Fruit fly (Drosophila melanogaster) whole organism, pupa: ENCODE data around the gene CG32407.

Experiments
- CG10348 ChIP-seq: fragments of 200-800 bp; sonication (Bioruptor generic); IDR thresholded peaks from 2 replicates; pipeline ENCODE4 v1.3.6; 2022; ENCODE audit warnings: missing biosample characterization, missing genetic modification characterization
- CG12605 ChIP-seq: fragments of 200-800 bp; sonication (Bioruptor generic); IDR thresholded peaks from 2 replicates; pipeline ENCODE4 v1.3.6; 2022; ENCODE audit warnings: missing biosample characterization, missing genetic modification characterization
- CG13204 ChIP-seq: fragments of 200-800 bp; sonication (Bioruptor generic); optimal IDR thresholded peaks from 2 replicates; lab custom pipeline; 2018; ENCODE audit warnings: missing biosample characterization, mild to moderate bottlenecking, missing genetic modification characterization, moderate library complexity
- CG14655 ChIP-seq: fragments of 200-800 bp; sonication (Bioruptor generic); optimal IDR thresholded peaks from 3 replicates; lab custom pipeline; 2017; ENCODE audit warnings: mild to moderate bottlenecking, missing biosample characterization, missing genetic modification reagents, missing genetic modification characterization
- CG15710 ChIP-seq: fragments of 200-800 bp; sonication (Bioruptor generic); optimal IDR thresholded peaks from 2 replicates; lab custom pipeline; 2018; ENCODE audit warnings: missing biosample characterization, mild to moderate bottlenecking, missing genetic modification characterization, moderate library complexity
- CG17806 ChIP-seq: fragments of 200-800 bp; sonication (Bioruptor generic); optimal IDR thresholded peaks from 2 replicates; lab custom pipeline; 2018; ENCODE audit warnings: missing biosample characterization, mild to moderate bottlenecking, missing genetic modification characterization, moderate library complexity
- CG32121 ChIP-seq: fragments of 200-800 bp; sonication (Bioruptor generic); IDR thresholded peaks from 2 replicates; pipeline ENCODE4 v1.3.6; 2022; ENCODE audit warnings: missing biosample characterization, missing genetic modification characterization
- CG34367 ChIP-seq: fragments of 200-800 bp; sonication (Bioruptor generic); optimal IDR thresholded peaks from 2 replicates; lab custom pipeline; 2018; ENCODE audit warnings: missing biosample characterization, mild to moderate bottlenecking, missing genetic modification characterization
- CG4496 ChIP-seq: fragments of 200-800 bp; sonication (Bioruptor generic); IDR thresholded peaks from 3 replicates; pipeline ENCODE4 v1.3.6; 2022; ENCODE audit warnings: missing biosample characterization, missing genetic modification characterization
- CG8159 ChIP-seq: fragments of 200-800 bp; sonication (Bioruptor generic); optimal IDR thresholded peaks from 3 replicates; lab custom pipeline; 2018; ENCODE audit warnings: missing biosample characterization, mild to moderate bottlenecking, missing genetic modification characterization, moderate library complexity
- CG8301 ChIP-seq: fragments of 200-800 bp; sonication (Bioruptor generic); optimal IDR thresholded peaks from 2 replicates; lab custom pipeline; 2018; ENCODE audit warnings: missing biosample characterization, mild to moderate bottlenecking, missing genetic modification characterization
- CG9948 ChIP-seq: fragments of 200-800 bp; sonication (Bioruptor generic); optimal IDR thresholded peaks from 2 replicates; lab custom pipeline; 2018; ENCODE audit warnings: missing biosample characterization, mild to moderate bottlenecking, missing genetic modification characterization, moderate library complexity
- D1 ChIP-seq: fragments of 200-800 bp; sonication (Bioruptor generic); optimal IDR thresholded peaks from 2 replicates; lab custom pipeline; 2018; ENCODE audit warnings: missing biosample characterization, mild to moderate bottlenecking, missing genetic modification characterization, moderate library complexity
- EcR ChIP-seq: fragments of 200-800 bp; sonication (Bioruptor generic); optimal IDR thresholded peaks from 3 replicates; lab custom pipeline; 2019; ENCODE audit warnings: missing biosample characterization, missing genetic modification characterization, mild to moderate bottlenecking, moderate library complexity, missing genetic modification reagents
- Ets98B ChIP-seq: fragments of 200-800 bp; sonication (Bioruptor generic); IDR thresholded peaks from 2 replicates; pipeline ENCODE4 v1.3.6; 2022; ENCODE audit warnings: missing biosample characterization, missing genetic modification characterization
- Pif1A ChIP-seq: fragments of 200-800 bp; sonication (Bioruptor generic); optimal IDR thresholded peaks from 3 replicates; lab custom pipeline; 2016; ENCODE audit warnings: missing biosample characterization, missing genetic modification characterization
- Pif1B ChIP-seq: fragments of 200-800 bp; sonication (Bioruptor generic); optimal IDR thresholded peaks from 3 replicates; lab custom pipeline; 2016; ENCODE audit warnings: missing biosample characterization, missing genetic modification characterization
- Snoo ChIP-seq: fragments of 200-800 bp; sonication (Bioruptor generic); optimal IDR thresholded peaks from 3 replicates; lab custom pipeline; 2017; ENCODE audit warnings: missing biosample characterization, mild to moderate bottlenecking, missing genetic modification characterization, inconsistent platforms
- fd96Ca ChIP-seq: fragments of 200-800 bp; sonication (Bioruptor generic); IDR thresholded peaks from 3 replicates; pipeline ENCODE4 v1.3.6; 2022; ENCODE audit warnings: missing biosample characterization, missing genetic modification characterization
- gl ChIP-seq: fragments of 200-800 bp; sonication (Bioruptor generic); optimal IDR thresholded peaks from 2 replicates; lab custom pipeline; 2018; ENCODE audit warnings: missing biosample characterization, mild to moderate bottlenecking, missing genetic modification characterization
- rn ChIP-seq: fragments of 200-800 bp; sonication (Bioruptor generic); IDR thresholded peaks from 2 replicates; pipeline ENCODE4 v1.3.6; 2022; ENCODE audit warnings: missing biosample characterization, missing genetic modification characterization

The CG32407 gene

dm6 chr3L:5903955-5904354 lies 17.9 kb upstream of the CG32407 start, which contains the start of gene CG32413:
Gene CG32413, minus strand, starts transcription at chr3L:5904055.
- TF ChIP-seq CG8301 (tag; lab: Kevin White, UChicago) (no peak), Pif1A (no peak), CG15710 (tag; lab: Kevin White, UChicago) (no peak), CG9948 (tag; lab: Kevin White, UChicago) (no peak), D1 (no peak), Pif1B (GFP tag; lab: Kevin White, UChicago) (no peak), rn (GFP tag; lab: Robert Waterston, UW) (no peak), CG32121 (GFP tag; lab: Robert Waterston, UW) (no peak), Ets98B (no peak), fd96Ca (no peak), CG12605 (no peak), CG14655 (GFP tag; lab: Kevin White, UChicago) (no peak), CG13204 (GFP tag; lab: Kevin White, UChicago) (no peak), CG4496 (GFP tag; lab: Robert Waterston, UW) (no peak), CG17806 (tag; lab: Kevin White, UChicago) (no peak), Snoo (tag; lab: Kevin White, UChicago) (no peak), CG8159 (no peak), gl (tag; lab: Kevin White, UChicago) (no peak)

- TF ChIP-seq Snoo (tag; lab: Kevin White, UChicago) (no peak), fd96Ca (no peak)
Observed at dm6 chr3L:5906599-5906998, 15.3 kb upstream of the CG32407 start, which contains the start of gene CG10486. Gene CG10486, minus strand, starts transcription at chr3L:5906699.

dm6 chr3L:5907077-5907476 lies 14.8 kb upstream of the CG32407 start, which contains the start of gene CG13288:
Gene CG13288, plus strand, starts transcription at chr3L:5907381.
- TF ChIP-seq CG8301 (tag; lab: Kevin White, UChicago) (no peak), Ets98B (no peak), CG12605 (peak; percentile 85), CG13204 (GFP tag; lab: Kevin White, UChicago) (no peak), D1 (no peak), CG34367 (tag; lab: Kevin White, UChicago) (no peak), CG17806 (tag; lab: Kevin White, UChicago) (no peak)

dm6 chr3L:5920778-5921177 lies 1.1 kb upstream of the CG32407 start:
- TF ChIP-seq EcR (GFP tag; lab: Kevin White, UChicago): no peak
- TF ChIP-seq fd96Ca: no peak

dm6 chr3L:5921216-5921615 lies 639 bp upstream of the CG32407 start, which contains the start of gene PXo:
Gene PXo, minus strand, starts transcription at chr3L:5921316.
- no peak for TF ChIP-seq CG14655 (GFP tag; lab: Kevin White, UChicago)
- TF ChIP-seq CG32121 (GFP tag; lab: Robert Waterston, UW): no peak
- no peak for TF ChIP-seq EcR (GFP tag; lab: Kevin White, UChicago)
- no peak for TF ChIP-seq Ets98B
- no peak for TF ChIP-seq Pif1B (GFP tag; lab: Kevin White, UChicago)
- no peak for TF ChIP-seq rn (GFP tag; lab: Robert Waterston, UW)
- no peak for TF ChIP-seq CG8159
- no peak for TF ChIP-seq CG13204 (GFP tag; lab: Kevin White, UChicago)
- TF ChIP-seq CG34367 (tag; lab: Kevin White, UChicago): no peak
- TF ChIP-seq gl (tag; lab: Kevin White, UChicago): no peak

dm6 chr3L:5923646-5924122 lies 1.8 kb downstream of the CG32407 start, which contains the start of gene CG33523:
Gene CG33523, plus strand, starts transcription at chr3L:5923862.
- TF ChIP-seq CG12605 (no peak), CG32121 (GFP tag; lab: Robert Waterston, UW) (0 out of 2 replicates have a peak, but pooled peaks have one; percentile 19)

dm6 chr3L:5926015-5926988 lies 4.4 kb downstream of the CG32407 start:
- TF ChIP-seq D1 (no peak), CG15710 (tag; lab: Kevin White, UChicago) (peak; percentile 5), Pif1B (GFP tag; lab: Kevin White, UChicago) (peak; percentile 34), CG10348 (no peak), CG4496 (GFP tag; lab: Robert Waterston, UW) (peak; percentile 66; the same call in 2 of the 3 replicates), CG14655 (GFP tag; lab: Kevin White, UChicago) (no peak), fd96Ca (peak; percentile 12; the same call in 1 of the 3 replicates), CG12605 (peak; percentile 12; the same call in 1 of the 2 replicates), Ets98B (peak; percentile 60; the same call in 1 of the 2 replicates), gl (tag; lab: Kevin White, UChicago) (no peak), CG32121 (GFP tag; lab: Robert Waterston, UW) (peak; percentile 68), CG13204 (GFP tag; lab: Kevin White, UChicago) (no peak), Snoo (tag; lab: Kevin White, UChicago) (peak; percentile 20), CG9948 (tag; lab: Kevin White, UChicago) (no peak), CG17806 (tag; lab: Kevin White, UChicago) (no peak), CG8301 (tag; lab: Kevin White, UChicago) (peak; percentile 13), Pif1A (peak; percentile 23), EcR (GFP tag; lab: Kevin White, UChicago) (peak; percentile 55), CG8159 (no peak), CG34367 (tag; lab: Kevin White, UChicago) (no peak), rn (GFP tag; lab: Robert Waterston, UW) (no peak)
